Worm (Caenorhabditis elegans): Measurements from ENCODE around the gene srh-301.

DNA sequence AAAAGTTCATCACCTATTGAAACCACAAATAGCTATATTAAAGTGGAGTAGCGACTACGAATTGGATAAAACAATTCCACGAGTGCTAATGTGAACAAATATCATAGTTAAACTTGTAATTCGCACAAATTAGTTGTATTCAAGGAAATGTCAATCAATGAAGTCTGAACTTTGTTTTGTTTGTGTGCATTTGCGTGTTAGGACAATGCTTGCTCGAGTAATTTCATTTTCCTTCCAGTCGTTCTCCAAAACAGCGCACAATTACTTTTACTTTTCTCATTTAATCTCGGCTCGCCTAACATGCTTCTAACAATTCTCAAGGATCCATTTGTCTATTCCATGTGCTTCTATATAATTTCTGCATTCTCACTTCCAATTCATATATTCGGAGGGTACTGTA is at the start of gene srh-301:
- TF ChIP-seq scrt-1 (GFP tag; IDR thresholded peaks at IDR 0.05) (no peak), ceh-36 (tag; optimal IDR thresholded peaks at IDR 0.05) (no peak), F13C5.2 (tag; optimal IDR thresholded peaks at IDR 0.05) (no peak), ama-1 (optimal IDR thresholded peaks at IDR 0.05) (no peak), sea-1 (GFP tag; conservative IDR thresholded peaks at IDR 0.05) (no peak), B0310.2 (tag; optimal IDR thresholded peaks at IDR 0.05) (no peak), aly-1 (tag; optimal IDR thresholded peaks at IDR 0.05) (no peak), hmg-4 (GFP tag; optimal IDR thresholded peaks at IDR 0.05) (no peak)

Data from whole organism, early embryonic.